Fruit fly (Drosophila melanogaster): Measurements from ENCODE around the gene CG13771.

Gene CG13771

DNA sequence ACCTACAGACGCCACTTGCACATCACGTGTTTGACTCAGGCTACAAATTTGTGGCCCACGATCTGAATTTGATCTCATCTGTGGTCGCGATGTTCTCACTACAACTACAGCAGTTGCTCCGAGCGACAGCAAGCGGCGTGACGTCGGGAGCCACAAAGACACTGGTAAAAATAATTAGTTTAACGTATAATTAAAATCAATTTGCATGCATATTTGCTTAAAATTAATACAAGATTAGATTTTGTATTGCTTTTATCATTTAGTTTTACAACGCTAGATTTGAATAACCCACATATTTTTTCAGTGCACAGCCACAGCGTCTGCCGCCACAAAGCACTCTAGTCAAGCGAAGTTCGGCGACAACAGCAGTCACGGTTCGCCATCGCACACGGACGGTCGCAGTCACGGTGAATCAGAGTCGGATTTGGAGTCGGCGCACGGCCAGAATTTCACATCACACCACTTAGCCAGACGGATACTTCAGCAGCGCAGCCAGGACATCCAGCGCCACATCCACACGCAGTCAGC lies 50.9 kb downstream of the CG13771 start (continued):
- TF ChIP-seq CkIIα-i1 (GFP tag; IDR thresholded peaks at IDR 0.05) (peak; percentile 99), ara (GFP tag; IDR thresholded peaks at IDR 0.05) (peak; percentile 100), Nf-YA (GFP tag; IDR thresholded peaks at IDR 0.05) (peak; percentile 100), Hand (GFP tag; optimal IDR thresholded peaks at IDR 0.05) (peak; percentile 100), BEAF-32 (GFP tag; optimal IDR thresholded peaks at IDR 0.05) (peak; percentile 55), CG17568 (GFP tag; optimal IDR thresholded peaks at IDR 0.05) (peak; percentile 100), CG7556 (GFP tag; optimal IDR thresholded peaks at IDR 0.05) (peak; percentile 100), HmgD (GFP tag; optimal IDR thresholded peaks at IDR 0.05) (peak; percentile 100), maf-S (GFP tag; optimal IDR thresholded peaks at IDR 0.05) (peak; percentile 100), lov (optimal IDR thresholded peaks at IDR 0.05) (no peak), lov (GFP tag; IDR thresholded peaks at IDR 0.05) (peak; percentile 100), CG6654 (GFP tag; optimal IDR thresholded peaks at IDR 0.05) (peak; percentile 97), CG6791 (GFP tag; IDR thresholded peaks at IDR 0.05; ENCODE audit: partially characterized antibody) (peak; percentile 56; the same call in 1 of the 3 replicates), dati (GFP tag; IDR thresholded peaks at IDR 0.05) (peak; percentile 100), Dref (GFP tag; IDR thresholded peaks at IDR 0.05) (peak; percentile 63), esg (GFP tag; conservative IDR thresholded peaks at IDR 0.05) (peak; percentile 100), lbe (GFP tag; optimal IDR thresholded peaks at IDR 0.05) (peak; percentile 100), CG1603 (tag; optimal IDR thresholded peaks at IDR 0.05) (peak; percentile 100), MTF-1 (GFP tag; optimal IDR thresholded peaks at IDR 0.05; ENCODE audit: borderline replicate concordance) (peak; percentile 100), CG11696 (GFP tag; IDR thresholded peaks at IDR 0.05) (peak; percentile 99), Hmx (GFP tag; optimal IDR thresholded peaks at IDR 0.05) (peak; percentile 99), CG8089 (GFP tag; optimal IDR thresholded peaks at IDR 0.05) (peak; percentile 100), CG2712 (tag; optimal IDR thresholded peaks at IDR 0.05) (peak; percentile 100), CG7786 (GFP tag; optimal IDR thresholded peaks at IDR 0.05) (peak; percentile 100), CG30403 (GFP tag; optimal IDR thresholded peaks at IDR 0.05) (peak; percentile 100), shn (GFP tag; optimal IDR thresholded peaks at IDR 0.05) (peak; percentile 100), Mad (GFP tag; optimal IDR thresholded peaks at IDR 0.05) (peak; percentile 100), tup (GFP tag; optimal IDR thresholded peaks at IDR 0.05) (peak; percentile 100), CG7745 (tag; optimal IDR thresholded peaks at IDR 0.05) (peak; percentile 94), CG13894 (tag; optimal IDR thresholded peaks at IDR 0.05) (peak; percentile 100), CG33213 (GFP tag; optimal IDR thresholded peaks at IDR 0.05) (peak; percentile 100), ftz-f1 (GFP tag; optimal IDR thresholded peaks at IDR 0.05) (peak; percentile 99), CG17612 (GFP tag; IDR thresholded peaks at IDR 0.05) (peak; percentile 100), CG3847 (GFP tag; IDR thresholded peaks at IDR 0.05) (peak; percentile 100), usp (GFP tag; optimal IDR thresholded peaks at IDR 0.05) (no peak), CG32767 (GFP tag; IDR thresholded peaks at IDR 0.05) (peak; percentile 100), Camta (GFP tag; optimal IDR thresholded peaks at IDR 0.05) (peak; percentile 100), CG4707 (GFP tag; optimal IDR thresholded peaks at IDR 0.05) (peak; percentile 99), Hr78 (GFP tag; optimal IDR thresholded peaks at IDR 0.05) (peak in 1 of 2 experiments; percentile 99), mam (GFP tag; optimal IDR thresholded peaks at IDR 0.05) (peak; percentile 100), CG14965 (GFP tag; optimal IDR thresholded peaks at IDR 0.05; ENCODE audit: borderline replicate concordance) (peak; percentile 95), BtbVII (GFP tag; optimal IDR thresholded peaks at IDR 0.05) (peak; percentile 100), unpg (GFP tag; optimal IDR thresholded peaks at IDR 0.05) (peak; percentile 100), CG34376 (GFP tag; optimal IDR thresholded peaks at IDR 0.05) (peak; percentile 100), CG16813 (GFP tag; IDR thresholded peaks at IDR 0.05; ENCODE audit: partially characterized antibody) (no peak), CG7271 (tag; optimal IDR thresholded peaks at IDR 0.05) (peak; percentile 99), CG4424 (GFP tag; optimal IDR thresholded peaks at IDR 0.05) (peak; percentile 100), CG17361 (GFP tag; IDR thresholded peaks at IDR 0.05) (peak; percentile 100), CG3281 (GFP tag; optimal IDR thresholded peaks at IDR 0.05) (peak; percentile 100), fd102C (GFP tag; optimal IDR thresholded peaks at IDR 0.05) (peak; percentile 96)
